Worm (Caenorhabditis elegans): ENCODE measurements around the gene F14D7.14.

The F14D7.14 gene

ce11 chrV:14347234-14347826 is 37.6 kb downstream of the F14D7.14 start, which contains the start of gene cept-2 (continued):
- TF ChIP-seq ztf-11 (tag; optimal IDR thresholded peaks at IDR 0.05) (peak in 1 of 2 experiments; percentile 91), mep-1 (tag; optimal IDR thresholded peaks at IDR 0.05) (peak; percentile 94), lin-13 (GFP tag; optimal IDR thresholded peaks at IDR 0.05) (peak; percentile 96), nhr-84 (tag; optimal IDR thresholded peaks at IDR 0.05) (no peak), ces-1 (GFP tag; optimal IDR thresholded peaks at IDR 0.05) (no peak), nhr-237 (tag; optimal IDR thresholded peaks at IDR 0.05) (peak; percentile 60), nhr-19 (GFP tag; conservative IDR thresholded peaks at IDR 0.05) (peak; percentile 96), ceh-8 (GFP tag; optimal IDR thresholded peaks at IDR 0.05) (peak; percentile 84), aha-1 (tag; optimal IDR thresholded peaks at IDR 0.05) (peak; percentile 9), C16A3.4 (tag; optimal IDR thresholded peaks at IDR 0.05) (peak; percentile 98), nhr-71 (tag; optimal IDR thresholded peaks at IDR 0.05) (peak; percentile 97), nhr-76 (tag; optimal IDR thresholded peaks at IDR 0.05) (no peak), skn-1 (tag; optimal IDR thresholded peaks at IDR 0.05) (peak; percentile 95), snu-23 (GFP tag; optimal IDR thresholded peaks at IDR 0.05) (peak; percentile 97)

- TF ChIP-seq lin-35 (GFP tag; optimal IDR thresholded peaks at IDR 0.05) (peak in 1 of 2 experiments; percentile 35), mab-9 (GFP tag; IDR thresholded peaks at IDR 0.05) (no peak), sox-4 (tag; optimal IDR thresholded peaks at IDR 0.05) (no peak), nhr-47 (tag; optimal IDR thresholded peaks at IDR 0.05) (no peak), blmp-1 (tag; optimal IDR thresholded peaks at IDR 0.05) (peak; percentile 44), nhr-28 (tag; optimal IDR thresholded peaks at IDR 0.05) (no peak)
These were observed 40.8 kb downstream of the F14D7.14 start for ce11 chrV:14350498-14350897.

ce11 chrV:14350949-14351348 is 41.2 kb downstream of the F14D7.14 start:
- TF ChIP-seq skn-1 (tag; optimal IDR thresholded peaks at IDR 0.05) (peak; percentile 73), sup-37 (GFP tag; optimal IDR thresholded peaks at IDR 0.05) (no peak), mab-9 (GFP tag; IDR thresholded peaks at IDR 0.05) (no peak), ceh-88 (GFP tag; IDR thresholded peaks at IDR 0.05) (no peak), unc-130 (tag; optimal IDR thresholded peaks at IDR 0.05) (peak; percentile 51), fkh-8 (tag; optimal IDR thresholded peaks at IDR 0.05) (peak; percentile 89), mep-1 (tag; optimal IDR thresholded peaks at IDR 0.05) (peak; percentile 71), nhr-12 (tag; optimal IDR thresholded peaks at IDR 0.05) (no peak), sptf-1 (tag; optimal IDR thresholded peaks at IDR 0.05) (no peak), nhr-11 (tag; optimal IDR thresholded peaks at IDR 0.05) (no peak), lin-14 (GFP tag; optimal IDR thresholded peaks at IDR 0.05) (peak; percentile 96), ces-1 (GFP tag; optimal IDR thresholded peaks at IDR 0.05) (no peak), nhr-237 (tag; optimal IDR thresholded peaks at IDR 0.05) (peak; percentile 58), lin-35 (GFP tag; optimal IDR thresholded peaks at IDR 0.05) (peak; percentile 83 to 85), rnt-1 (tag; optimal IDR thresholded peaks at IDR 0.05) (peak; percentile 73), C34B4.2 (tag; optimal IDR thresholded peaks at IDR 0.05) (no peak), hlh-4 (tag; optimal IDR thresholded peaks at IDR 0.05) (no peak), swsn-7 (tag; optimal IDR thresholded peaks at IDR 0.05) (peak; percentile 79), pag-3 (tag; optimal IDR thresholded peaks at IDR 0.05; ENCODE audit: borderline replicate concordance, insufficient read depth) (no peak), grh-1 (GFP tag; IDR thresholded peaks at IDR 0.05) (peak; percentile 56; the same call in 1 of the 2 replicates), fos-1 (tag; optimal IDR thresholded peaks at IDR 0.05) (peak; percentile 25), irx-1 (tag; optimal IDR thresholded peaks at IDR 0.05) (peak; percentile 35), lin-39 (tag; optimal IDR thresholded peaks at IDR 0.05) (no peak), pax-3 (tag; optimal IDR thresholded peaks at IDR 0.05) (peak; percentile 85), mdl-1 (tag; optimal IDR thresholded peaks at IDR 0.05) (peak in 1 of 2 experiments; percentile 64), fkh-4 (tag; optimal IDR thresholded peaks at IDR 0.05; ENCODE audit: borderline replicate concordance) (no peak), dsc-1 (tag; optimal IDR thresholded peaks at IDR 0.05) (peak; percentile 35), zip-4 (GFP tag; optimal IDR thresholded peaks at IDR 0.05) (no peak), lir-3 (tag; optimal IDR thresholded peaks at IDR 0.05; ENCODE audit: poor library complexity) (peak; percentile 39), aly-2 (tag; optimal IDR thresholded peaks at IDR 0.05) (no peak), vab-15 (tag; optimal IDR thresholded peaks at IDR 0.05) (no peak), nhr-90 (tag; optimal IDR thresholded peaks at IDR 0.05; ENCODE audit: poor library complexity) (peak; percentile 45), aha-1 (tag; optimal IDR thresholded peaks at IDR 0.05) (no peak), nhr-28 (tag; optimal IDR thresholded peaks at IDR 0.05) (no peak), ama-1 (optimal IDR thresholded peaks at IDR 0.05) (no peak), unc-86 (tag; optimal IDR thresholded peaks at IDR 0.05) (peak; percentile 73), lin-13 (GFP tag; optimal IDR thresholded peaks at IDR 0.05) (peak; percentile 63)

Data from whole organism, L1 larva.